Fruit fly (Drosophila melanogaster) Kc167 (cell line): Measurements from ENCODE around the gene Mical.

Experiments
- Myc ChIP-seq: fragments of >200 bp; optimal IDR thresholded peaks from 2 replicates; lab custom pipeline; 2017; ENCODE audit warnings: missing external identifiers
- Sin3A ChIP-seq: fragments of >200 bp; optimal IDR thresholded peaks from 2 replicates; lab custom pipeline; 2018; ENCODE audit warnings: missing external identifiers
- h ChIP-seq: fragments of >200 bp; optimal IDR thresholded peaks from 3 replicates; lab custom pipeline; 2018; ENCODE audit warnings: missing external identifiers
- insv ChIP-seq: fragments of >200 bp; optimal IDR thresholded peaks from 3 replicates; lab custom pipeline; 2018; ENCODE audit warnings: missing external identifiers
- psq ChIP-seq: fragments of >200 bp; optimal IDR thresholded peaks from 2 replicates; lab custom pipeline; 2017; ENCODE audit warnings: missing external identifiers
- ttk ChIP-seq: sonication (Bioruptor generic); optimal IDR thresholded peaks from 2 replicates; lab custom pipeline; 2017; ENCODE audit warnings: missing external identifiers

Mical gene

DNA sequence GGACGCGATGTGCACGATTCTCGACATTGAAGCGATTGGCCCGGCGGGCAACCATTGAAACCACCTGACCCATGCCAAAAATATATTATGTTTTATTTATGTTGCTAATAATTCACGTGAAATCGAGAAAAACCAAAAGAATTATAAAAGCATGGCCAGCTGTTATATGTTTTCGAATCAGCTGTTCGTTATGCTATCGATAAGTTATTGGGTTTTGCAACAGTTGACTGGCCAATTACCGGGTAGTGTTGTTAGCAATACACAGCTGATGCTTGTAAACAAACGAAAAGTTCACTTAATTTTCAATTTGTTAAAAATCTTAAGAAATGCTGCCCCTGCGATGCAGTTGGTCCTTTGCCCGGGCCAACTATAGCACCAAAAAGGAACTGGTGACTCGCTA lies 2.6 kb upstream of the Mical start, which contains the start of the genes CG11722 and mtTFB2:
CG11722 (minus strand) TSS at position 200 of the 400 bp plus-strand sequence.
mtTFB2 (plus strand) TSS at position 232 of the 400 bp plus-strand sequence.
- TF ChIP-seq h = no peak
- TF ChIP-seq ttk (lab: Kevin White, UChicago) = no peak
- TF ChIP-seq Myc (lab: Kevin White, UChicago) = no peak
- no peak for TF ChIP-seq Sin3A (lab: Kevin White, UChicago)

DNA sequence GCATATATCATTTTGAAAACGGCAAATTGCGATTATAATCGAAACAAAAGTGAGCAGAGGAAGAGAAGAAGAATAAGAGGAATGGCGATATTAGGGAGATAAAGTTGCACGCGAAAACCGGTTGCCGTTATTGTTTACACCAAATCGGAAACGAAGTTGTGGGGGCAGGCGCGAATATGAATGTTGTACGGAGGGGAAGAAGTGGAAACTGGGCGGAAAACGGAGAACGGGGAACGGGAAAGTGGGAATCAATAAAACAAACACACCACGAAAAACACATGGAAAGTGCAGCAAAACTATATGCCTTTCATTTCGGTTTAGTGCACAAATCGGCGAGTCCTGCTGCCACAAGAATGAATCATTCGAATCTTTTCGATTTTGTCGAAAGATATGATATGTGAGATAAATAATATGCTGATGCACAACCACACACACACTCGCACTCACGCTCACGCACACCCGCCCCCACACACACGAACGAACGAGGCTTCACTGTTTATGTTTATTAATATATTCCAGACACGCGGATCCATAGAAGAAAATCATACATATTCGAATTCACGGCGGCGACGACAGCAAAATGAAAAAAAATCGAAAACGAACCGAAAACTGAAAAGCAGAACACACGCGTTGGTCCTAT lies 551 bp downstream of the Mical start:
- TF ChIP-seq Myc (lab: Kevin White, UChicago) (no peak), ttk (lab: Kevin White, UChicago) (no peak)

DNA sequence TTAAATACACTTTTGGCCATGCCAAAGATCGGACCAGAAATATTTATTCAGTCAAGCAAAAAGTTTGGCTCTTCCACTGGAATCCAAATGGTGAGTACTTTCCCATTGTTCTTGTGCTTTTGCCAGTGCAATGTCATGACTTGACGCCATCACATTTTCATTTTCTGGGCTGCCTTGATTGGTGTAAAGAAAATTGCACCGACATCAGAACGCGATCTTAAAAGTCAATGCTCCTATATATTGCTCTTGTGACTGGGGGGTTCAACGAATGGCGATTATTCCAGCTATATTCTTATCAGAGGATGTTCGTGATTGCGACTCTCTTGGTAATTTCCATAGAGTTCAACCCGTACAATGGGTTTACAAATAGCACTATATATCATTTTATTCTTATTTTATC lies 2.2 kb downstream of the Mical start:
- TF ChIP-seq Myc (lab: Kevin White, UChicago) = no peak
- no peak for TF ChIP-seq h
- no peak for TF ChIP-seq psq (lab: Kevin White, UChicago)
- no peak for TF ChIP-seq insv (lab: Kevin White, UChicago)
- no peak for TF ChIP-seq ttk (lab: Kevin White, UChicago)
- TF ChIP-seq Sin3A (lab: Kevin White, UChicago) = no peak

DNA sequence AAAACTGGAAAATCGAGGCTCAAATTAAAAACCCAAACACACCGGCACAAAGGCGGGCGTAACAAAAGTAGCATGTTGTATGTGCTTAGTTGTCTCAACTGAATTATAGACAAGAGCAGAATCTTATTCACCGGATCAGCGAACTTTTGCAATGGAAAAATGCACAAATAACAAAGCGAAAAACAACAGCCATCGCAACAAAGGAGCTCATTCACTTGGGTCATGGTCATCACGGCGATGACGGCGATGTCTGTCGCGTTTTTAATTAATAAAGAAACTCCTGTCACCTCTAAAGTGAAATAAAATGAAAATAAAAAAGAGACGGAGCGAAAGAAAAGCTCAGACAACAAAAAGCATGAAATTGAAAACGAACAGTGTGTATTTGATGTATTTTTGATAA lies 3.5 kb downstream of the Mical start:
- TF ChIP-seq insv (lab: Kevin White, UChicago) (no peak), h (no peak), psq (lab: Kevin White, UChicago) (no peak), ttk (lab: Kevin White, UChicago) (no peak), Sin3A (lab: Kevin White, UChicago) (no peak), Myc (lab: Kevin White, UChicago) (no peak)

DNA sequence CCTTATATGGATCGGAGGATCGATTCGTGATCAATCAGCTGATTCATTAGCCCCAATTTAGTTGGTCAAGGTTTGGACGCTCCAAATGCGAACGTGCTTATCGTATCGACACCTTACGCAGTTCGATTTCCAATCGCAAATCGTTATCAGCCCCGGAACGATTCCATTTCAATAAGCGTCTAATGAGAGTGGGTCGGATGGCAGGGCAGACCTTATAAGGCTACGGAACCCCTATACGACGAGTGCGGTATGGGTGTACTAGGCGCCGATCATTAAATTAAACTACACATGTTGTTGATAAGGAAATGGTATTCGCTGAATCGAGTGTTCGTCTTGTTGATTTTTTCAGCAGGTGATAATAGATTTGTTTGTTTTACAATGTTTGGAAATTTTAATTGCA lies 6.9 kb downstream of the Mical start:
- no peak for TF ChIP-seq h
- no peak for TF ChIP-seq insv (lab: Kevin White, UChicago)
- no peak for TF ChIP-seq ttk (lab: Kevin White, UChicago)
- no peak for TF ChIP-seq psq (lab: Kevin White, UChicago)
- TF ChIP-seq Myc (lab: Kevin White, UChicago) = no peak
- TF ChIP-seq Sin3A (lab: Kevin White, UChicago) = no peak

DNA sequence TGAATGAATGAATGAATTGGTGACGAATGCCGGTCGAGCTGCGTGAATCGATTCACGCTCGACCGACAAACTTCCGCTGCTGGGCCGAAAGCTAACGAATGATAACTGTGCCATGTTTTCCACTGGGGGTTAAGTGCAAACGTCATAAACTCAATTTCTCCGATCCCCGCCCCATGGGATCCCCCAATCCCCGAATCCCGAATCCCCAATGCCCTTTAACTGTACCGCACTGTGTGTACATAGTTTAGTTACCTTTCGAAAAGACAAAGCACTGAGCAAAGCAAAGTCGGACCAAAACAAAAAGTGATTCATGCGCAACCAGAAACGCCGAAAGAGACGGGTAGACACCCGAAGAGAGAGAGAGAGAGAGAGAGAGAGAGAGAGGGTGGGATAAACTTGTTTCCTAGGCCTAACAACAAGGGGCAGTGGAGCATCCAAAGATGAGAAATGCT lies 7.7 kb downstream of the Mical start:
- TF ChIP-seq ttk (lab: Kevin White, UChicago) (no peak), h (no peak), Sin3A (lab: Kevin White, UChicago) (no peak), psq (lab: Kevin White, UChicago) (no peak), Myc (lab: Kevin White, UChicago) (no peak), insv (lab: Kevin White, UChicago) (no peak)

DNA sequence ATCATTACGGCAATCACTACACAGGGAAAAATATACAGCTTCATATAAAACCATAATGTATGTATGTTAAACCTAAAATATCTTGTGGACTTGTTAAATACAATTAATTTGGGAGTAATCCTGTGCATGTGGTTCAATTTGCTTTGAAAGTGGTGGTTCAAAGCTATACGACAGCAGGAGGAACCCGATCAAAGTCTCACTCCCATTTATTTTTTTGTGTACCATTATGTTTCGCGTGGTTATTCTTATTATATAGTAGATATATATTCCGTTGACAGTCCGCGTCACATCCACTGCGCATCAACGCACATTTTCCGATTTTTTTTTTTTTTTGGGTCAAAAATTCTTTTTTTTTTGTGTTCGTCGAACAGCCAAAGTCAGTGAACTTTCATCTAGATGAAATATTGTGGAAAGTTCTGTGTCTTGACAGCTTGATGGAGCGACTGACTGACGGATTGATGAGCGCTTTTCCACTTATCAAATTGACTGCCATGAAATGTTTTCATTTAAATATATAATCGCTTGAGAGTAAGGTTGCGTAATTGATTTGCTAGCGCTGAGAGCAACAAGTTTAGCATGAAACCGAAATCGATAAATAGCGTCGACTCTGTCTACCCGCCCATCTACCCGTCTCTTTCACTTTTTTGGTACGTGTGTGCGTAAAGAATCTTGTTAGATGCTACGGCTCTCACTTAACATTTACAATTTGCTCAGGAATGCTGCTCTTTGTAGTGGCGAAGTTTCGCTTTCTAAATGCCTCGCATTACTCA lies 9.6 kb downstream of the Mical start:
- TF ChIP-seq insv (lab: Kevin White, UChicago) = no peak
- TF ChIP-seq Myc (lab: Kevin White, UChicago) = no peak
- TF ChIP-seq psq (lab: Kevin White, UChicago) = no peak
- TF ChIP-seq ttk (lab: Kevin White, UChicago) = no peak
- no peak for TF ChIP-seq h
- no peak for TF ChIP-seq Sin3A (lab: Kevin White, UChicago)

DNA sequence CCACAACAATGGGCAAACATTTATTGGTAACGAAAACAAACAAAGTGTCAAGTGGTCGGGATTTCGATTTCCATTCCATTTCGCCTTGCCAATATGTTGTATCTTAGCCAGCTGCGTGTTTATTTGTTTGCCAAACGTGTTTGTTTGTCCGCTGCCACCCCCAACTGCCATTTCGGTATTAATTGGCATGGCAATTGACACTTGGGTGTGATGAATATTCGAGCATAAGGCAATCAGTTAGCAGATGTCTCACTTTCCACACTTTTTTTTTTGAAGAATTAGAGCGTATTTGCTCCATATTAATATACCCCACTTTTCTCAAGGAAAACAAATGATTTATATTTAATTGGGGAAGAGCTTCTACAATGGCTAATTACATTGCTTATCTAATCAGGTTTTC lies 11.2 kb downstream of the Mical start:
- no peak for TF ChIP-seq ttk (lab: Kevin White, UChicago)
- no peak for TF ChIP-seq insv (lab: Kevin White, UChicago)
- no peak for TF ChIP-seq psq (lab: Kevin White, UChicago)
- TF ChIP-seq Sin3A (lab: Kevin White, UChicago) = no peak
- TF ChIP-seq h = no peak
- TF ChIP-seq Myc (lab: Kevin White, UChicago) = no peak

DNA sequence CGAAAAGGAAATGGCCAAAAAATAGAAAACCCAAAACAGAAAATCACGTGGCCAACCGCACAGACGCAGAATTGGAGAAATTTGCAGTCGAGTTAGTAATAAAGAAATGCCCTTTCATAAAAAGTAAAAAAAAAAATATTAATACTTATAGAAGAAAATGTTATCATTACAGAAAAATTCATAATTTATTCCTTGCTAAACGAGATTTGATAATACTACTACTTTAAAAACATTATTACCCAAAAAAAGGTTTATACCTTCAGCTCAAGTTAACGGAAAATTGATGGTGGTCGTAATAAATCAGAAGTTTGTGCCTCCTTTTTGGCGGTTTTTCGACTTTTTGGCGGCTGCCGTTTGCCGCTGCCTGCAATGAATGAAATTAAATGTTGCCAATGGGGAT lies 14.3 kb downstream of the Mical start:
- TF ChIP-seq psq (lab: Kevin White, UChicago) (no peak), Myc (lab: Kevin White, UChicago) (no peak), ttk (lab: Kevin White, UChicago) (no peak), insv (lab: Kevin White, UChicago) (no peak), h (no peak), Sin3A (lab: Kevin White, UChicago) (no peak)

DNA sequence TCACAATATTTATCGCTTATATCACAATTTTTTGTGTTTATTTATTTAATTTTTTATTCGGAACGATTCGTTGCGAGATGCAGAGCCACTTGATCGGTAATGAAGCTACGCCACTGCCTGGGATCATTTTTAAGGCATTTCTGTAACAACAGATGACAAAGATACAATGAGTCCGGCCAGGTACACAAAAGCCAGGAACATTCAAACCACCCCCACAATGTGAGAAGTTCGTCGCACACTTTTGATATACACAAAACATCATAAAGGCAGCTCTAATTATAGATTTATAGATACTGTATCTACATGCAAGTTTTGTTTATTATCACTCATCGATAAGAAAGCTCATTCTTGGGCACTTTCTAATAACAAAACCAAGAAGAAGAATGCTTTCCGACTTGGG lies 17.6 kb downstream of the Mical start, which contains the start of gene CG31407:
CG31407 (minus strand) TSS at position 101 of the 400 bp plus-strand sequence.
- TF ChIP-seq psq (lab: Kevin White, UChicago) = no peak

DNA sequence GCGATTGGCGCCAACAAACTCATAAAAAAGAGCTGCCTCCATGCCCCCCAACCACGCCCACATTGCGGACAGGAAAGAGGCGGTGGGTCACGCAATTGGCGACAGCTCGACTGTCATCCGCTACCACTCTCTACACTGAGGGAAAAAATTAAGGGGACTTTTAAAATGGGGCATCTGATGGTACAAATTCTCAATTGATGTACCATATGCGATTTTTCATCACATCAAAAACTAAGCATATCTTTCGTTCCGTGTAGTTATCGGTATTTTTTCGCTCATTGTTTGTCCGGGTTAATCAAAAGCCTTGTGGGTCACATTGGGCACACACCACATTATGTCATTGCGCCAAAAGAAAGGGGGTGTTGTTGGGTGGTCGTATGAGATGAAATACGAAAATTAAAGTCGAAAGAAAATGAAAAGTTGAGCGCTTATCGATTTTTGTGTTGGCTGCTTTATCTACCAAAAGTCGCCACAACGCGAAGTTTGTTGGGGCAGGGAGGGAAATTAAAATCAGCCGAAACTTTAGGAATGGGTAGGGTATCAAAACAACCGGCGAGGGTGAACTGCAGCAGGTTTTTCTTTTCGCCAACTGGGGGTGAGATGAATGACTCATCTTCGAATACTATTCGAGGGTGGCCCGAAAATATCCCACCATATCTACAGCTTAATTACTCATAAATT lies 18.5 kb downstream of the Mical start:
- TF ChIP-seq insv (lab: Kevin White, UChicago) (no peak), Myc (lab: Kevin White, UChicago) (no peak), Sin3A (lab: Kevin White, UChicago) (no peak), psq (lab: Kevin White, UChicago) (no peak), ttk (lab: Kevin White, UChicago) (no peak), h (no peak)
